Worm (Caenorhabditis elegans): ENCODE results near the gene nhr-183.

Gene nhr-183

ce11 chrV:2292240-2292639, 27.8 kb upstream of the nhr-183 start, which contains the start of gene nhr-115:
Gene nhr-115, plus strand, starts transcription at chrV:2292540.
- TF ChIP-seq lsy-12 (tag; optimal IDR thresholded peaks at IDR 0.05) (no peak), elt-2 (tag; optimal IDR thresholded peaks at IDR 0.05) (peak; percentile 37)

- no peak for TF ChIP-seq fkh-2 (tag; optimal IDR thresholded peaks at IDR 0.05)
- peak; percentile 76 for TF ChIP-seq pha-4 (tag; optimal IDR thresholded peaks at IDR 0.05)
- TF ChIP-seq zag-1 (tag; optimal IDR thresholded peaks at IDR 0.05): no peak
- no peak for TF ChIP-seq lsy-12 (tag; optimal IDR thresholded peaks at IDR 0.05)
- no peak for TF ChIP-seq nhr-237 (tag; optimal IDR thresholded peaks at IDR 0.05)
Observed at ce11 chrV:2290329-2290728, 25.9 kb upstream of the nhr-183 start, which contains the start of gene nhr-225. Gene nhr-225, minus strand, starts transcription at chrV:2290474.

ce11 chrV:2285107-2285506, 20.7 kb upstream of the nhr-183 start, which contains the start of gene nhr-227:
Gene nhr-227, plus strand, starts transcription at chrV:2285432.
- no peak for TF ChIP-seq nhr-76 (tag; optimal IDR thresholded peaks at IDR 0.05)
- peak; percentile 15 for TF ChIP-seq pha-4 (tag; optimal IDR thresholded peaks at IDR 0.05)
- TF ChIP-seq unc-39 (tag; optimal IDR thresholded peaks at IDR 0.05): no peak

ce11 chrV:2281499-2281898, 17.1 kb upstream of the nhr-183 start, which contains the start of gene nhr-228:
Gene nhr-228, plus strand, starts transcription at chrV:2281759.
- TF ChIP-seq sea-2 (GFP tag; optimal IDR thresholded peaks at IDR 0.05) (no peak), lsy-12 (tag; optimal IDR thresholded peaks at IDR 0.05) (no peak), mml-1 (tag; optimal IDR thresholded peaks at IDR 0.05) (no peak), R02D3.7 (tag; optimal IDR thresholded peaks at IDR 0.05) (no peak), nhr-77 (tag; optimal IDR thresholded peaks at IDR 0.05) (no peak), nhr-76 (tag; optimal IDR thresholded peaks at IDR 0.05) (no peak), ZK546.5 (tag; optimal IDR thresholded peaks at IDR 0.05) (no peak), mdl-1 (tag; optimal IDR thresholded peaks at IDR 0.05) (no peak), nhr-12 (tag; optimal IDR thresholded peaks at IDR 0.05) (no peak), pqm-1 (tag; optimal IDR thresholded peaks at IDR 0.05) (no peak), jun-1 (tag; optimal IDR thresholded peaks at IDR 0.05) (peak; percentile 22), lin-39 (tag; optimal IDR thresholded peaks at IDR 0.05) (no peak), pha-4 (tag; optimal IDR thresholded peaks at IDR 0.05) (peak; percentile 91), egl-5 (tag; optimal IDR thresholded peaks at IDR 0.05) (no peak), ceh-28 (tag; optimal IDR thresholded peaks at IDR 0.05) (no peak), fkh-10 (GFP tag; optimal IDR thresholded peaks at IDR 0.05) (no peak), nhr-23 (tag; optimal IDR thresholded peaks at IDR 0.05) (peak; percentile 46), unc-62 (GFP tag; optimal IDR thresholded peaks at IDR 0.05) (no peak), ztf-11 (tag; optimal IDR thresholded peaks at IDR 0.05) (no peak), ceh-9 (tag; optimal IDR thresholded peaks at IDR 0.05) (no peak), nhr-28 (tag; optimal IDR thresholded peaks at IDR 0.05) (no peak), daf-12 (tag; optimal IDR thresholded peaks at IDR 0.05) (no peak), zag-1 (tag; optimal IDR thresholded peaks at IDR 0.05) (no peak), hmg-11 (tag; optimal IDR thresholded peaks at IDR 0.05) (peak; percentile 66), nhr-11 (tag; optimal IDR thresholded peaks at IDR 0.05) (no peak), eor-1 (tag; optimal IDR thresholded peaks at IDR 0.05) (no peak), egl-27 (tag; optimal IDR thresholded peaks at IDR 0.05) (no peak), skn-1 (tag; optimal IDR thresholded peaks at IDR 0.05) (peak; percentile 84), fkh-2 (tag; optimal IDR thresholded peaks at IDR 0.05) (no peak), nfya-1 (tag; optimal IDR thresholded peaks at IDR 0.05; ENCODE audit: insufficient read depth) (peak; percentile 54), unc-39 (tag; optimal IDR thresholded peaks at IDR 0.05) (no peak), snpc-4 (tag; optimal IDR thresholded peaks at IDR 0.05) (peak; percentile 17), ztf-4 (tag; optimal IDR thresholded peaks at IDR 0.05) (no peak), tbx-2 (tag; optimal IDR thresholded peaks at IDR 0.05) (no peak), ama-1 (optimal IDR thresholded peaks at IDR 0.05) (no peak), elt-1 (tag; optimal IDR thresholded peaks at IDR 0.05) (no peak), lin-15B (tag; optimal IDR thresholded peaks at IDR 0.05) (peak; percentile 49), ceh-82 (tag; optimal IDR thresholded peaks at IDR 0.05) (no peak), nhr-25 (tag; optimal IDR thresholded peaks at IDR 0.05) (peak; percentile 38), fos-1 (tag; optimal IDR thresholded peaks at IDR 0.05) (no peak), nhr-67 (tag; optimal IDR thresholded peaks at IDR 0.05) (no peak), elt-3 (tag; optimal IDR thresholded peaks at IDR 0.05) (no peak), nhr-237 (tag; optimal IDR thresholded peaks at IDR 0.05) (no peak), nhr-43 (tag; optimal IDR thresholded peaks at IDR 0.05; ENCODE audit: poor library complexity, severe bottlenecking) (no peak), elt-2 (tag; optimal IDR thresholded peaks at IDR 0.05) (peak; percentile 29), aly-2 (tag; optimal IDR thresholded peaks at IDR 0.05) (no peak), ceh-16 (tag; optimal IDR thresholded peaks at IDR 0.05) (no peak)

Measured in whole organism, L3 larva.